In genomic region chrX:16202229-16202628, ce11 we compare ENCODE assay signal across 8 worm cellular contexts.
A peak's percentile ranks its signal among the peaks of the same experiment; 100 is the strongest.
TF ChIP-seq lines count a peak whose summit lies in the region.

No protein-coding gene starts in this region.

TF ChIP-seq in whole organism, L1 larva, 84 proteins besides CTCF, POLR2A, EP300 and RAD21 (continues in another document):
- TF ChIP-seq F16B12.6 (tag; optimal IDR thresholded peaks at IDR 0.05; lab: Kevin White, UChicago): no peak
- no peak for TF ChIP-seq ceh-88 (GFP tag; IDR thresholded peaks at IDR 0.05; lab: Robert Waterston, UW)
- no peak for TF ChIP-seq ztf-11 (tag; optimal IDR thresholded peaks at IDR 0.05; lab: Kevin White, UChicago)
- no peak for TF ChIP-seq unc-62 (GFP tag; optimal IDR thresholded peaks at IDR 0.05; lab: Kevin White, UChicago)
- TF ChIP-seq unc-86 (tag; optimal IDR thresholded peaks at IDR 0.05; lab: Kevin White, UChicago): peak; percentile 70
- no peak for TF ChIP-seq ztf-4 (tag; optimal IDR thresholded peaks at IDR 0.05; lab: Kevin White, UChicago)
- no peak for TF ChIP-seq C04F5.9 (tag; optimal IDR thresholded peaks at IDR 0.05; lab: Kevin White, UChicago)
- TF ChIP-seq ceh-90 (tag; optimal IDR thresholded peaks at IDR 0.05; lab: Kevin White, UChicago): no peak
- no peak for TF ChIP-seq nhr-76 (tag; optimal IDR thresholded peaks at IDR 0.05; lab: Kevin White, UChicago)
- peak; percentile 54 for TF ChIP-seq nhr-71 (tag; optimal IDR thresholded peaks at IDR 0.05; lab: Kevin White, UChicago)
- TF ChIP-seq hlh-4 (tag; optimal IDR thresholded peaks at IDR 0.05; lab: Kevin White, UChicago): no peak
- no peak for TF ChIP-seq nhr-28 (tag; optimal IDR thresholded peaks at IDR 0.05; lab: Kevin White, UChicago)

TF ChIP-seq in whole organism, L2 larva, 48 proteins besides CTCF, POLR2A, EP300 and RAD21 (continues in another document):
- TF ChIP-seq nhr-23 (tag; optimal IDR thresholded peaks at IDR 0.05; lab: Kevin White, UChicago) (no peak), snpc-4 (tag; optimal IDR thresholded peaks at IDR 0.05; lab: Kevin White, UChicago) (peak; percentile 39), lin-11 (tag; optimal IDR thresholded peaks at IDR 0.05; lab: Kevin White, UChicago) (peak; percentile 65), mdl-1 (tag; optimal IDR thresholded peaks at IDR 0.05; lab: Kevin White, UChicago) (no peak), R02D3.7 (tag; optimal IDR thresholded peaks at IDR 0.05; lab: Kevin White, UChicago) (no peak), elt-1 (tag; optimal IDR thresholded peaks at IDR 0.05; lab: Kevin White, UChicago) (no peak), alr-1 (tag; optimal IDR thresholded peaks at IDR 0.05; lab: Kevin White, UChicago) (no peak), mab-5 (tag; optimal IDR thresholded peaks at IDR 0.05; lab: Kevin White, UChicago) (no peak), Y55F3AM.14 (GFP tag; optimal IDR thresholded peaks at IDR 0.05; lab: Kevin White, UChicago) (no peak), dmd-4 (tag; optimal IDR thresholded peaks at IDR 0.05; lab: Kevin White, UChicago) (no peak), skn-1 (tag; optimal IDR thresholded peaks at IDR 0.05; lab: Kevin White, UChicago) (no peak), nhr-10 (tag; optimal IDR thresholded peaks at IDR 0.05; lab: Kevin White, UChicago) (no peak)

TF ChIP-seq in whole organism, L3 larva, 47 proteins besides CTCF, POLR2A, EP300 and RAD21 (continues in another document):
- TF ChIP-seq hmg-11 (tag; optimal IDR thresholded peaks at IDR 0.05; lab: Kevin White, UChicago): peak; percentile 30
- no peak for TF ChIP-seq ZK546.5 (tag; optimal IDR thresholded peaks at IDR 0.05; lab: Kevin White, UChicago)
- no peak for TF ChIP-seq ama-1 (optimal IDR thresholded peaks at IDR 0.05; lab: Kevin White, UChicago)
- peak; percentile 44 for TF ChIP-seq snpc-4 (tag; optimal IDR thresholded peaks at IDR 0.05; lab: Kevin White, UChicago)
- TF ChIP-seq egl-5 (tag; optimal IDR thresholded peaks at IDR 0.05; lab: Kevin White, UChicago): peak; percentile 38
- TF ChIP-seq tbx-2 (tag; optimal IDR thresholded peaks at IDR 0.05; lab: Kevin White, UChicago): peak; percentile 80
- peak; percentile 4 for TF ChIP-seq ceh-82 (tag; optimal IDR thresholded peaks at IDR 0.05; lab: Kevin White, UChicago)
- peak; percentile 80 for TF ChIP-seq lin-39 (tag; optimal IDR thresholded peaks at IDR 0.05; lab: Kevin White, UChicago)
- peak; percentile 72 for TF ChIP-seq ceh-28 (tag; optimal IDR thresholded peaks at IDR 0.05; lab: Kevin White, UChicago)
- TF ChIP-seq ceh-16 (tag; optimal IDR thresholded peaks at IDR 0.05; lab: Kevin White, UChicago): no peak
- TF ChIP-seq ztf-11 (tag; optimal IDR thresholded peaks at IDR 0.05; lab: Kevin White, UChicago): no peak
- peak; percentile 14 for TF ChIP-seq lin-15B (tag; optimal IDR thresholded peaks at IDR 0.05; lab: Kevin White, UChicago)

TF ChIP-seq in whole organism, L4 larva, 104 proteins besides CTCF, POLR2A, EP300 and RAD21 (continues in another document):
- TF ChIP-seq mep-1 (tag; optimal IDR thresholded peaks at IDR 0.05; lab: Kevin White, UChicago): peak; percentile 75
- TF ChIP-seq rbr-2 (tag; optimal IDR thresholded peaks at IDR 0.05; lab: Kevin White, UChicago): peak; percentile 78
- 0 out of 2 replicates have a peak, but pooled peaks have one; percentile 22 for TF ChIP-seq mdt-29 (GFP tag; IDR thresholded peaks at IDR 0.05; lab: Robert Waterston, UW)
- no peak for TF ChIP-seq jun-1 (tag; optimal IDR thresholded peaks at IDR 0.05; lab: Kevin White, UChicago)
- TF ChIP-seq dmd-6 (GFP tag; IDR thresholded peaks at IDR 0.05; lab: Robert Waterston, UW): 0 out of 2 replicates have a peak, but pooled peaks have one; percentile 23
- TF ChIP-seq daf-8 (GFP tag; IDR thresholded peaks at IDR 0.05; lab: Robert Waterston, UW): no peak
- no peak for TF ChIP-seq ZK337.2 (GFP tag; IDR thresholded peaks at IDR 0.05; lab: Robert Waterston, UW)
- TF ChIP-seq set-16 (GFP tag; IDR thresholded peaks at IDR 0.05; lab: Robert Waterston, UW): peak; percentile 41; the same call in 1 of the 2 replicates
- TF ChIP-seq nhr-237 (tag; optimal IDR thresholded peaks at IDR 0.05; lab: Kevin White, UChicago): no peak
- no peak for TF ChIP-seq ama-1 (optimal IDR thresholded peaks at IDR 0.05; lab: Kevin White, UChicago)
- TF ChIP-seq attf-4 (tag; optimal IDR thresholded peaks at IDR 0.05; lab: Kevin White, UChicago): no peak
- TF ChIP-seq aha-1 (tag; lab: Kevin White, UChicago): peak; percentile 90

TF ChIP-seq in whole organism, early embryonic, 17 proteins besides CTCF, POLR2A, EP300 and RAD21:
- TF ChIP-seq ets-7 (tag; optimal IDR thresholded peaks at IDR 0.05; lab: Kevin White, UChicago) (no peak), F13C5.2 (tag; optimal IDR thresholded peaks at IDR 0.05; lab: Kevin White, UChicago) (no peak), hnd-1 (tag; optimal IDR thresholded peaks at IDR 0.05; lab: Kevin White, UChicago) (no peak), pes-1 (GFP tag; IDR thresholded peaks at IDR 0.05; lab: Robert Waterston, UW) (no peak), hmg-4 (GFP tag; optimal IDR thresholded peaks at IDR 0.05; lab: Kevin White, UChicago) (peak; percentile 8), tbx-11 (GFP tag; IDR thresholded peaks at IDR 0.05; lab: Robert Waterston, UW) (no peak), ama-1 (optimal IDR thresholded peaks at IDR 0.05; lab: Kevin White, UChicago) (no peak), ceh-13 (GFP tag; optimal IDR thresholded peaks at IDR 0.05; lab: Kevin White, UChicago) (no peak), scrt-1 (GFP tag; IDR thresholded peaks at IDR 0.05; lab: Robert Waterston, UW) (no peak)
TF ChIP-seq in whole organism, early embryonic: peak in this region for 1.

TF ChIP-seq in whole organism, late embryonic, 69 proteins besides CTCF, POLR2A, EP300 and RAD21:
- no peak for TF ChIP-seq pha-4 (tag; optimal IDR thresholded peaks at IDR 0.05; lab: Kevin White, UChicago)
- TF ChIP-seq sdc-2 (tag; optimal IDR thresholded peaks at IDR 0.05; lab: Kevin White, UChicago): peak; percentile 96
- TF ChIP-seq pax-1 (tag; optimal IDR thresholded peaks at IDR 0.05; lab: Kevin White, UChicago): no peak
- no peak for TF ChIP-seq odd-2 (tag; optimal IDR thresholded peaks at IDR 0.05; lab: Kevin White, UChicago)

TF ChIP-seq in whole organism, mixed stage, embryonic, 35 proteins besides CTCF, POLR2A, EP300 and RAD21:
- no peak for TF ChIP-seq nhr-2 (tag; optimal IDR thresholded peaks at IDR 0.05; lab: Kevin White, UChicago)
- no peak for TF ChIP-seq flh-1 (GFP tag; optimal IDR thresholded peaks at IDR 0.05; lab: Kevin White, UChicago)
- peak; percentile 36 for TF ChIP-seq sptf-1 (tag; optimal IDR thresholded peaks at IDR 0.05; lab: Kevin White, UChicago)
- TF ChIP-seq ceh-43 (GFP tag; optimal IDR thresholded peaks at IDR 0.05; lab: Kevin White, UChicago): no peak
- peak; percentile 19 for TF ChIP-seq cnd-1 (tag; optimal IDR thresholded peaks at IDR 0.05; lab: Kevin White, UChicago)
- no peak for TF ChIP-seq ceh-83 (GFP tag; optimal IDR thresholded peaks at IDR 0.05; lab: Kevin White, UChicago)
- no peak for TF ChIP-seq hlh-1 (tag; optimal IDR thresholded peaks at IDR 0.05; lab: Kevin White, UChicago)

TF ChIP-seq in whole organism, young adult, 124 proteins besides CTCF, POLR2A, EP300 and RAD21:
- TF ChIP-seq B0261.1 (tag; optimal IDR thresholded peaks at IDR 0.05; lab: Kevin White, UChicago) (peak; percentile 24), dox-1 (GFP tag; IDR thresholded peaks at IDR 0.05; lab: Robert Waterston, UW) (peak; percentile 73), egl-44 (GFP tag; IDR thresholded peaks at IDR 0.05; lab: Robert Waterston, UW) (no peak), tbp1 (GFP tag; optimal IDR thresholded peaks at IDR 0.05; lab: Kevin White, UChicago) (peak; percentile 16), nhr-80 (tag; optimal IDR thresholded peaks at IDR 0.05; lab: Kevin White, UChicago) (peak; percentile 6), madf-8 (GFP tag; conservative IDR thresholded peaks at IDR 0.05; lab: Robert Waterston, UW) (no peak), rcor-1 (GFP tag; IDR thresholded peaks at IDR 0.05; lab: Robert Waterston, UW) (peak; percentile 21; the same call in 1 of the 2 replicates), hmg-1.2 (GFP tag; IDR thresholded peaks at IDR 0.05; lab: Robert Waterston, UW) (peak; percentile 47; the same call in 1 of the 2 replicates), K11D2.4 (GFP tag; IDR thresholded peaks at IDR 0.05; lab: Robert Waterston, UW) (peak; percentile 74), C17E4.6 (GFP tag; IDR thresholded peaks at IDR 0.05; lab: Robert Waterston, UW) (0 out of 2 replicates have a peak, but pooled peaks have one; percentile 29), lin-40 (tag; optimal IDR thresholded peaks at IDR 0.05; lab: Kevin White, UChicago) (peak; percentile 81), ceh-27 (GFP tag; optimal IDR thresholded peaks at IDR 0.05; lab: Kevin White, UChicago) (peak; percentile 29), ZK185.1 (tag; optimal IDR thresholded peaks at IDR 0.05; lab: Kevin White, UChicago; ENCODE audit: poor library complexity, severe bottlenecking) (peak; percentile 34), K12H6.12 (tag; optimal IDR thresholded peaks at IDR 0.05; lab: Kevin White, UChicago) (peak; percentile 67), lin-35 (GFP tag; optimal IDR thresholded peaks at IDR 0.05; lab: Kevin White, UChicago) (peak in 1 of 3 experiments; percentile 49), ama-1 (optimal IDR thresholded peaks at IDR 0.05; lab: Kevin White, UChicago) (no peak), ama-1 (GFP tag; optimal IDR thresholded peaks at IDR 0.05; lab: Kevin White, UChicago) (no peak), gei-17 (GFP tag; optimal IDR thresholded peaks at IDR 0.05; lab: Kevin White, UChicago) (peak; percentile 83), tlf-1 (GFP tag; optimal IDR thresholded peaks at IDR 0.05; lab: Kevin White, UChicago) (no peak), mcd-1 (GFP tag; IDR thresholded peaks at IDR 0.05; lab: Robert Waterston, UW) (0 out of 2 replicates have a peak, but pooled peaks have one; percentile 36), zfh-2 (GFP tag; conservative IDR thresholded peaks at IDR 0.05; lab: Robert Waterston, UW) (peak; percentile 50; the same call in 1 of the 2 replicates), ceh-40 (GFP tag; IDR thresholded peaks at IDR 0.05; lab: Robert Waterston, UW) (no peak), ceh-79 (tag; optimal IDR thresholded peaks at IDR 0.05; lab: Kevin White, UChicago) (no peak), snpc-4 (GFP tag; optimal IDR thresholded peaks at IDR 0.05; lab: Kevin White, UChicago) (no peak), snpc-4 (tag; optimal IDR thresholded peaks at IDR 0.05; lab: Kevin White, UChicago) (peak in 2 of 4 experiments; percentile 11 to 36)
